Worm (Caenorhabditis elegans): ENCODE measurements around the gene nstp-9.

nstp-9 gene

ce11 chrX:10903416-10903815 lies 16.1 kb downstream of the nstp-9 start:
- no peak for TF ChIP-seq unc-120 (tag; optimal IDR thresholded peaks at IDR 0.05; ENCODE audit: poor library complexity, severe bottlenecking)
- TF ChIP-seq ztf-11 (tag; optimal IDR thresholded peaks at IDR 0.05): no peak
- no peak for TF ChIP-seq ceh-39 (tag; optimal IDR thresholded peaks at IDR 0.05)
- no peak for TF ChIP-seq lin-13 (tag; optimal IDR thresholded peaks at IDR 0.05)
- TF ChIP-seq ces-1 (GFP tag; optimal IDR thresholded peaks at IDR 0.05): no peak
- no peak for TF ChIP-seq flh-1 (GFP tag; optimal IDR thresholded peaks at IDR 0.05)
- no peak for TF ChIP-seq drap-1 (GFP tag; optimal IDR thresholded peaks at IDR 0.05)
- TF ChIP-seq unc-39 (tag; optimal IDR thresholded peaks at IDR 0.05): no peak
- TF ChIP-seq nhr-28 (tag; optimal IDR thresholded peaks at IDR 0.05): no peak
- TF ChIP-seq nhr-237 (tag; optimal IDR thresholded peaks at IDR 0.05): no peak
- TF ChIP-seq nhr-76 (tag; optimal IDR thresholded peaks at IDR 0.05): no peak
- TF ChIP-seq pha-4 (tag; optimal IDR thresholded peaks at IDR 0.05): no peak
- TF ChIP-seq sem-2 (GFP tag; optimal IDR thresholded peaks at IDR 0.05): no peak
- no peak for TF ChIP-seq mep-1 (tag; optimal IDR thresholded peaks at IDR 0.05)
- no peak for TF ChIP-seq cnd-1 (tag; optimal IDR thresholded peaks at IDR 0.05)
- TF ChIP-seq mls-2 (tag; optimal IDR thresholded peaks at IDR 0.05): no peak
- TF ChIP-seq elt-1 (tag; optimal IDR thresholded peaks at IDR 0.05; ENCODE audit: borderline replicate concordance, insufficient read depth): no peak
- TF ChIP-seq tbx-8 (GFP tag; optimal IDR thresholded peaks at IDR 0.05): no peak

DNA sequence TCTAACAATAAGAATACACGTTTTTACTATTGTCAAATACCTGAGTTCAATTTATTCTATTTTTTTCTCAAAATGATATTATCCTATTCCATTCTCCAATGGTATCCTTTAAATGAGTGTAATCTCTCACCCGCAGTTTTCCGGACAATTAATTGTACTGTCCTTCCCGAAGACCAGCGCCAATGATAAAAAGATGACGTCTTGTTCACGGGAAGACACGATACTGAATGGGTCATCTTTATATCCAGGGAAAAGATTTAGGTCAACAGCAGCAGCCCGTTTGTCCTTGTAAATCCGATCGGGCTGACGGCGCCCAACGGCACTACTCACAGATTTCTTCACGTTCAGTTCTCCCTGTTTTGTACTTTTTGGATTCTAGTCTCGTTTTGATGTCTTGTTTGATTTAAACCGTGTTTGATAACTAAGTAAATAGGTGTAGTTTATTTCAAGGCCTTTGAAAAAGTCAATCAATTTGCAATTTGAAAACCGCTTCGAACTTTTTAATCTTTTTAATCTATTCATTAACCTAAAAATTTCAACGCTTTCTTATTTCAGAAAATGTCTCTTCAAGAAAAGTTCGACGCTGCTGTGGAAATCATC lies 16.7 kb downstream of the nstp-9 start, which contains the start of gene acbp-3:
acbp-3 (plus strand) TSS at position 550 of the 600 bp plus-strand sequence.
- TF ChIP-seq unc-120 (tag; optimal IDR thresholded peaks at IDR 0.05; ENCODE audit: poor library complexity, severe bottlenecking) (no peak), lsy-2 (tag; optimal IDR thresholded peaks at IDR 0.05) (no peak), elt-3 (tag; optimal IDR thresholded peaks at IDR 0.05) (no peak), lin-32 (GFP tag; optimal IDR thresholded peaks at IDR 0.05) (no peak), tbx-8 (GFP tag; optimal IDR thresholded peaks at IDR 0.05) (no peak), lin-13 (tag; optimal IDR thresholded peaks at IDR 0.05) (no peak), zip-8 (tag; optimal IDR thresholded peaks at IDR 0.05) (no peak), mab-5 (tag; optimal IDR thresholded peaks at IDR 0.05) (no peak), sem-2 (GFP tag; optimal IDR thresholded peaks at IDR 0.05) (no peak), nhr-12 (tag; optimal IDR thresholded peaks at IDR 0.05) (no peak), ztf-11 (tag; optimal IDR thresholded peaks at IDR 0.05) (no peak), flh-1 (GFP tag; optimal IDR thresholded peaks at IDR 0.05) (no peak), mep-1 (tag; optimal IDR thresholded peaks at IDR 0.05) (no peak), sptf-1 (tag; optimal IDR thresholded peaks at IDR 0.05) (no peak), ceh-43 (GFP tag; optimal IDR thresholded peaks at IDR 0.05) (no peak), unc-62 (GFP tag; optimal IDR thresholded peaks at IDR 0.05) (no peak), unc-39 (tag; optimal IDR thresholded peaks at IDR 0.05) (no peak), hlh-1 (tag; optimal IDR thresholded peaks at IDR 0.05) (no peak), ceh-39 (tag; optimal IDR thresholded peaks at IDR 0.05) (no peak)

DNA sequence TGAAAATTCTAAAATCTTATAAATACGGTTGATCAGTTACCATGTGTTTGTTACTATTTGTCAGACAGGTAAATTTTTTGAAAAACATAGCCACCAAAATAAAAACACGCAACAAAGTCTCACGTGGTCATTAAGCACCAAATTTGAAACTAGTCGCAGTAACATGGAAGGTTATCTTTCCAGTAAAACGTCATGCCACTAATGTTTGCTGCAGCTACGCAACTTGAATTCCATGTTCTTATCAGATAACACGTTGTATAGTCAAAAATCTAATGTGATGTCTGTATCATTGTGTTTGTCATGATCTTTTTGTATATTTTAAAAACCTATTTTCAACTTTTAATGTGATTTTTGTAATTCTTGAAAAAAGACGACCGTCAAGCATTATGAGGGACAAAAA lies 17.7 kb downstream of the nstp-9 start:
- TF ChIP-seq nhr-12 (tag; optimal IDR thresholded peaks at IDR 0.05) (no peak), hlh-1 (tag; optimal IDR thresholded peaks at IDR 0.05) (no peak), unc-39 (tag; optimal IDR thresholded peaks at IDR 0.05) (no peak), pha-4 (tag; optimal IDR thresholded peaks at IDR 0.05) (no peak), unc-120 (tag; optimal IDR thresholded peaks at IDR 0.05; ENCODE audit: poor library complexity, severe bottlenecking) (no peak), tbx-8 (GFP tag; optimal IDR thresholded peaks at IDR 0.05) (no peak), elt-3 (tag; optimal IDR thresholded peaks at IDR 0.05) (no peak), mep-1 (tag; optimal IDR thresholded peaks at IDR 0.05) (no peak), blmp-1 (tag; optimal IDR thresholded peaks at IDR 0.05) (no peak), lsy-2 (tag; optimal IDR thresholded peaks at IDR 0.05) (no peak), mls-2 (tag; optimal IDR thresholded peaks at IDR 0.05) (no peak), snpc-4 (tag; optimal IDR thresholded peaks at IDR 0.05) (no peak), sptf-1 (tag; optimal IDR thresholded peaks at IDR 0.05) (no peak)

DNA sequence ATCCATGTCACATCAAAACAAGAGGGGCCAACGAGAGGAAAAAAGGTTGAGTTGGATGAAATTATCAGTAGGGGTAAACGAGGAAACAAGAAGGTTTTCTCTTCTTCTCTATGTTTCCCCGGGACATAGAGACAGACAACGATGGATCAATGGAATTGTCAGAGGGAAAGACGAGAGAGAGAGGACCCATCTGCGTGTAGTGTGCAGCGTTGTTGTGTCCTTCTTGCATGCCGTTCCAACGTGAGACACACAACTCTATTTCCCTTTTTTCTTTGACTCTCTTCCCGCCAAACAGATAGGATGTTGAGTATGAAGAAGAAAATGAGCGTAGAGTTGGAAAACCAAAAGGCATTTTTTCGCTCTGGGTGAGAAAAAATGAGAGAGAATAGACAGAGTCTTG lies 18.6 kb downstream of the nstp-9 start:
- TF ChIP-seq unc-39 (tag; optimal IDR thresholded peaks at IDR 0.05) (no peak), lin-32 (GFP tag; optimal IDR thresholded peaks at IDR 0.05) (no peak), zip-8 (tag; optimal IDR thresholded peaks at IDR 0.05) (no peak), tbx-8 (GFP tag; optimal IDR thresholded peaks at IDR 0.05) (no peak), ham-2 (GFP tag; optimal IDR thresholded peaks at IDR 0.05) (no peak), mab-5 (tag; optimal IDR thresholded peaks at IDR 0.05) (no peak), ceh-39 (tag; optimal IDR thresholded peaks at IDR 0.05) (no peak), nhr-12 (tag; optimal IDR thresholded peaks at IDR 0.05) (peak; percentile 35), lin-13 (tag; optimal IDR thresholded peaks at IDR 0.05) (no peak), ztf-11 (tag; optimal IDR thresholded peaks at IDR 0.05) (no peak), hlh-1 (tag; optimal IDR thresholded peaks at IDR 0.05) (peak; percentile 74), elt-3 (tag; optimal IDR thresholded peaks at IDR 0.05) (no peak), pha-4 (tag; optimal IDR thresholded peaks at IDR 0.05) (no peak), drap-1 (GFP tag; optimal IDR thresholded peaks at IDR 0.05) (peak; percentile 45), nhr-237 (tag; optimal IDR thresholded peaks at IDR 0.05) (no peak), nhr-28 (tag; optimal IDR thresholded peaks at IDR 0.05) (no peak), blmp-1 (tag; optimal IDR thresholded peaks at IDR 0.05) (no peak), bed-3 (GFP tag; optimal IDR thresholded peaks at IDR 0.05) (no peak), flh-1 (GFP tag; optimal IDR thresholded peaks at IDR 0.05) (no peak), M03D4.4 (tag; optimal IDR thresholded peaks at IDR 0.05) (peak; percentile 27), snpc-4 (tag; optimal IDR thresholded peaks at IDR 0.05) (no peak), ces-1 (GFP tag; optimal IDR thresholded peaks at IDR 0.05) (peak; percentile 69), lsy-2 (tag; optimal IDR thresholded peaks at IDR 0.05) (no peak), unc-62 (GFP tag; optimal IDR thresholded peaks at IDR 0.05) (peak; percentile 72), mep-1 (tag; optimal IDR thresholded peaks at IDR 0.05) (peak; percentile 72), mls-2 (tag; optimal IDR thresholded peaks at IDR 0.05) (peak; percentile 25), sem-2 (GFP tag; optimal IDR thresholded peaks at IDR 0.05) (no peak), elt-1 (tag; optimal IDR thresholded peaks at IDR 0.05; ENCODE audit: borderline replicate concordance, insufficient read depth) (no peak), unc-120 (tag; optimal IDR thresholded peaks at IDR 0.05; ENCODE audit: poor library complexity, severe bottlenecking) (peak; percentile 86), cnd-1 (tag; optimal IDR thresholded peaks at IDR 0.05) (peak; percentile 18), ceh-43 (GFP tag; optimal IDR thresholded peaks at IDR 0.05) (no peak), nhr-2 (tag; optimal IDR thresholded peaks at IDR 0.05) (no peak), sptf-1 (tag; optimal IDR thresholded peaks at IDR 0.05) (no peak)

Data from whole organism, mixed stage, embryonic.